Worm (Caenorhabditis elegans): ENCODE measurements around the gene srb-17.

- TF ChIP-seq F10B5.3 (tag; optimal IDR thresholded peaks at IDR 0.05): no peak
- no peak for TF ChIP-seq hif-1 (tag; optimal IDR thresholded peaks at IDR 0.05)
- TF ChIP-seq mdl-1 (tag; optimal IDR thresholded peaks at IDR 0.05): no peak
- TF ChIP-seq nhr-28 (tag; optimal IDR thresholded peaks at IDR 0.05): no peak
- TF ChIP-seq pqm-1 (tag; optimal IDR thresholded peaks at IDR 0.05): no peak
- no peak for TF ChIP-seq egl-27 (tag; optimal IDR thresholded peaks at IDR 0.05)
Measured at ce11 chrIV:10465764-10466163, 8.7 kb upstream of the srb-17 start.
